Worm (Caenorhabditis elegans) whole organism, young adult: ENCODE data around the gene mbk-1.
A peak's percentile ranks its signal among the peaks of the same experiment; 100 is the strongest.

ENCODE experiments used
- T26A5.8 ChIP-seq: sonication (generic microtip); optimal IDR thresholded peaks from 2 replicates; lab custom pipeline; 2016; ENCODE audit warnings: missing genetic modification characterization, missing compliant biosample characterization
- ama-1 ChIP-seq, 3 experiments: fragments of 150-350 bp in 1 of 3; sonication (generic microtip) in 2 of 3; optimal IDR thresholded peaks; 2 replicates each; lab custom pipeline; 2014 to 2018; ENCODE audit warnings: missing biosample characterization in 2 of 3, missing genetic modification characterization in 2 of 3, missing genetic modification reagents in 2 of 3
- ceh-27 ChIP-seq: fragments of 200-800 bp; sonication (Bioruptor generic); optimal IDR thresholded peaks from 2 replicates; lab custom pipeline; 2018; ENCODE audit warnings: mild to moderate bottlenecking, missing genetic modification characterization, moderate library complexity, missing compliant biosample characterization
- ceh-58 ChIP-seq: fragments of 200-800 bp; sonication (Bioruptor generic); IDR thresholded peaks from 2 replicates; pipeline ENCODE4 v1.3.6; 2022; ENCODE audit warnings: missing genetic modification characterization, missing compliant biosample characterization
- dpff-1 ChIP-seq: sonication (generic microtip); optimal IDR thresholded peaks from 2 replicates; lab custom pipeline; 2017; ENCODE audit warnings: mild to moderate bottlenecking, missing genetic modification characterization, missing compliant biosample characterization
- egl-18 ChIP-seq: fragments of 200-800 bp; sonication (Bioruptor generic); IDR thresholded peaks from 2 replicates; pipeline ENCODE4 v1.3.6; 2022; ENCODE audit warnings: missing genetic modification reagents, missing genetic modification characterization, missing compliant biosample characterization
- hlh-12 ChIP-seq: sonication (generic microtip); optimal IDR thresholded peaks from 2 replicates; lab custom pipeline; 2016; ENCODE audit warnings: missing genetic modification characterization, missing compliant biosample characterization
- nfya-1 ChIP-seq: sonication (generic microtip); optimal IDR thresholded peaks from 2 replicates; lab custom pipeline; 2017; ENCODE audit warnings: antibody characterized with exemption, missing compliant biosample characterization, missing genetic modification characterization, borderline replicate concordance; ENCODE audit not compliant: insufficient read depth
- nfya-2 ChIP-seq: fragments of 200-800 bp; sonication (Bioruptor generic); IDR thresholded peaks from 2 replicates; pipeline ENCODE4 v1.3.6; 2022; ENCODE audit warnings: missing genetic modification reagents, missing genetic modification characterization, missing compliant biosample characterization
- rpc-1 ChIP-seq, 2 experiments: fragments of 150-350 bp in 1 of 2; sonication (generic microtip) in 1 of 2; optimal IDR thresholded peaks; 2 replicates each; lab custom pipeline; 2014 to 2018; ENCODE audit warnings: missing biosample characterization in 1 of 2, missing genetic modification characterization in 1 of 2, missing genetic modification reagents in 1 of 2, missing genotype in 1 of 2
- tbp1 ChIP-seq: fragments of 200-800 bp; sonication (Bioruptor generic); optimal IDR thresholded peaks from 2 replicates; lab custom pipeline; 2018; ENCODE audit warnings: mild to moderate bottlenecking, missing genetic modification characterization, missing compliant biosample characterization
- tlf-1 ChIP-seq: fragments of 200-800 bp; sonication (Bioruptor generic); optimal IDR thresholded peaks from 2 replicates; lab custom pipeline; 2018; ENCODE audit warnings: mild to moderate bottlenecking, missing genetic modification characterization, missing compliant biosample characterization
- unc-130 ChIP-seq: sonication (generic microtip); optimal IDR thresholded peaks from 2 replicates; lab custom pipeline; 2016; ENCODE audit warnings: missing genetic modification reagents, missing genetic modification characterization, missing compliant biosample characterization
- unc-62 ChIP-seq: fragments of 150-350 bp; optimal IDR thresholded peaks from 2 replicates; lab custom pipeline; 2014; ENCODE audit warnings: missing biosample characterization, missing genetic modification reagents, missing genetic modification characterization

DNA sequence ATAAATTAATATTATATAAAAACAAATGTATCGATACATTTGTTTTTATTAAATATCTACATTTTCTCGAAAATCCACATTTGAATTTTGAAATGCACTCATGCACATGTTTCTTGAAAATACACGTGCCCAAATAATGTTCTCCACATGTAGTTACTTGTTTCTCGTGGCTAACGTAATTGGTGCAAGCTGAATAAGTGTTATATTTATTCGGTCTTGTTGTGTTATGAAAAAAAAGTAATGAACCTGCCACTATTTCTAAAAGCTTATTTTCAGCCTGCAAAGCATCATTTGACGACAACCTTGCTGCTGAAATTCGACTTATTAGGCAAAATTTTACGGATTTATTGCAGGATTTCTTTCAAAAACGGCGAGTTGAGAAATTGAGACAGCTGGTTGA lies 10.9 kb downstream of the mbk-1 start:
- TF ChIP-seq tlf-1 (GFP tag; lab: Kevin White, UChicago) (peak; percentile 36), ceh-27 (GFP tag; lab: Kevin White, UChicago) (peak; percentile 19), hlh-12 (no peak), unc-62 (GFP tag; lab: Kevin White, UChicago) (no peak), nfya-2 (no peak), rpc-1 (optimal IDR thresholded peaks at IDR 0.05; lab: Kevin White, UChicago) (no peak), rpc-1 (tag; optimal IDR thresholded peaks at IDR 0.05; lab: Kevin White, UChicago) (no peak), egl-18 (no peak), T26A5.8 (tag; lab: Kevin White, UChicago) (no peak), unc-130 (GFP tag; lab: Kevin White, UChicago) (no peak), tbp1 (GFP tag; lab: Kevin White, UChicago) (peak; percentile 48), dpff-1 (no peak), nfya-1 (no peak), ceh-58 (GFP tag; lab: Robert Waterston, UW) (no peak), ama-1 (optimal IDR thresholded peaks at IDR 0.05; lab: Kevin White, UChicago) (no peak), ama-1 (GFP tag; optimal IDR thresholded peaks at IDR 0.05; lab: Kevin White, UChicago) (no peak)
